Fruit fly (Drosophila melanogaster) whole organism, embryonic: ENCODE results near the gene CG5104.

Source experiments
- Awh ChIP-seq: fragments of 200-800 bp; sonication (Bioruptor generic); IDR thresholded peaks from 2 replicates; pipeline ENCODE4, ENCODE4 v1.3.6; 2022; ENCODE audit warnings: missing biosample characterization, missing genetic modification characterization
- Bdp1 ChIP-seq: fragments of 200-800 bp; sonication (Bioruptor generic); optimal IDR thresholded peaks from 3 replicates; lab custom pipeline; 2016; ENCODE audit warnings: missing biosample characterization, missing genetic modification characterization
- CG12071 ChIP-seq: fragments of 200-800 bp; sonication (Bioruptor generic); optimal IDR thresholded peaks from 3 replicates; lab custom pipeline; 2018; ENCODE audit warnings: missing biosample characterization, mild to moderate bottlenecking, missing genetic modification characterization
- CG13123 ChIP-seq: fragments of 200-800 bp; sonication (Bioruptor generic); optimal IDR thresholded peaks from 2 replicates; lab custom pipeline; 2016; ENCODE audit warnings: missing biosample characterization, missing genetic modification characterization
- CG13424 ChIP-seq: fragments of 200-800 bp; sonication (Bioruptor generic); optimal IDR thresholded peaks from 2 replicates; lab custom pipeline; 2019; ENCODE audit warnings: missing biosample characterization, mild to moderate bottlenecking, missing genetic modification characterization, moderate library complexity
- CG15479 ChIP-seq: fragments of 200-800 bp; sonication (Bioruptor generic); optimal IDR thresholded peaks from 3 replicates; lab custom pipeline; 2019; ENCODE audit warnings: missing biosample characterization, mild to moderate bottlenecking, missing genetic modification characterization, moderate library complexity
- CG1647 ChIP-seq: fragments of 200-800 bp; sonication (Bioruptor generic); optimal IDR thresholded peaks from 3 replicates; lab custom pipeline; 2016; ENCODE audit warnings: missing biosample characterization, missing genetic modification characterization
- CG17829 ChIP-seq: fragments of 200-800 bp; optimal IDR thresholded peaks from 2 replicates; lab custom pipeline; 2019; ENCODE audit warnings: missing biosample characterization, mild to moderate bottlenecking, missing genetic modification characterization, moderate library complexity
- CG2202 ChIP-seq: fragments of 200-800 bp; sonication (Bioruptor generic); optimal IDR thresholded peaks from 2 replicates; lab custom pipeline; 2018; ENCODE audit warnings: missing biosample characterization, mild to moderate bottlenecking, missing genetic modification characterization
- CG2678 ChIP-seq: fragments of 200-800 bp; sonication (Bioruptor generic); optimal IDR thresholded peaks from 3 replicates; lab custom pipeline; 2019; ENCODE audit warnings: missing biosample characterization, mild to moderate bottlenecking, missing genetic modification characterization, moderate library complexity
- CG2875 ChIP-seq: fragments of 200-800 bp; sonication (Bioruptor generic); optimal IDR thresholded peaks from 2 replicates; lab custom pipeline; 2017; ENCODE audit warnings: missing biosample characterization, mild to moderate bottlenecking, missing genetic modification characterization, missing genetic modification reagents
- CG30403 ChIP-seq: fragments of 200-800 bp; sonication (Bioruptor generic); optimal IDR thresholded peaks from 3 replicates; lab custom pipeline; 2016; ENCODE audit warnings: missing biosample characterization, missing genetic modification characterization
- CG42726 ChIP-seq: fragments of 200-800 bp; sonication (Bioruptor generic); IDR thresholded peaks from 2 replicates; pipeline ENCODE4 v1.3.6; 2022; ENCODE audit warnings: missing biosample characterization, missing genetic modification characterization; ENCODE audit not compliant: partially characterized antibody
- CG43689 ChIP-seq: fragments of 200-800 bp; sonication (Bioruptor generic); IDR thresholded peaks from 2 replicates; pipeline ENCODE4 v1.3.6; 2022; ENCODE audit warnings: missing biosample characterization, missing genetic modification characterization
- CG4730 ChIP-seq: fragments of 200-800 bp; sonication (Bioruptor generic); IDR thresholded peaks from 2 replicates; pipeline ENCODE4 v1.3.6; 2022; ENCODE audit warnings: missing biosample characterization, missing genetic modification characterization
- CG6689 ChIP-seq: fragments of 200-800 bp; sonication (Bioruptor generic); IDR thresholded peaks from 2 replicates; pipeline ENCODE4 v1.3.6; 2022; ENCODE audit warnings: missing biosample characterization, missing genetic modification characterization
- CG7372 ChIP-seq: fragments of 200-800 bp; sonication (Bioruptor generic); IDR thresholded peaks from 2 replicates; pipeline ENCODE4 v1.3.6; 2022; ENCODE audit warnings: missing biosample characterization, missing genetic modification characterization
- CG7839 ChIP-seq: fragments of 200-800 bp; sonication (Bioruptor generic); optimal IDR thresholded peaks from 3 replicates; lab custom pipeline; 2018; ENCODE audit warnings: missing biosample characterization, mild to moderate bottlenecking, missing genetic modification characterization, moderate library complexity
- CG8359 ChIP-seq: fragments of 200-800 bp; sonication (Bioruptor generic); optimal IDR thresholded peaks from 2 replicates; lab custom pipeline; 2017; ENCODE audit warnings: missing biosample characterization, mild to moderate bottlenecking, missing genetic modification characterization, borderline replicate concordance
- CG8388 ChIP-seq: fragments of 200-800 bp; sonication (Bioruptor generic); optimal IDR thresholded peaks from 2 replicates; lab custom pipeline; 2019; ENCODE audit warnings: missing biosample characterization, mild to moderate bottlenecking, missing genetic modification characterization, moderate library complexity
- CG9215 ChIP-seq: fragments of 200-800 bp; sonication (Bioruptor generic); IDR thresholded peaks from 2 replicates; pipeline ENCODE4 v1.3.6; 2022; ENCODE audit warnings: missing biosample characterization, missing genetic modification characterization
- CrebB ChIP-seq: fragments of 200-800 bp; sonication (Bioruptor generic); optimal IDR thresholded peaks from 3 replicates; lab custom pipeline; 2018; ENCODE audit warnings: missing biosample characterization, mild to moderate bottlenecking, missing genetic modification characterization
- D ChIP-seq, 2 experiments: fragments of 200-800 bp in 1 of 2; fragments of >200 bp in 1 of 2; sonication (Bioruptor generic) in 1 of 2; optimal IDR thresholded peaks; 2 replicates in 1 of 2; 3 replicates in 1 of 2; lab custom pipeline; 2017; ENCODE audit warnings: mild to moderate bottlenecking in 1 of 2, missing biosample characterization in 1 of 2, missing genetic modification characterization in 1 of 2, missing genetic modification reagents in 1 of 2
- Dip2 ChIP-seq: fragments of 200-800 bp; sonication (Bioruptor generic); IDR thresholded peaks from 2 replicates; pipeline ENCODE4 v1.3.6; 2022; ENCODE audit warnings: missing biosample characterization, missing genetic modification characterization
- GATAe ChIP-seq: fragments of 200-800 bp; sonication (Bioruptor generic); conservative IDR thresholded peaks from 2 replicates; pipeline ENCODE4 v1.3.6; 2022; ENCODE audit warnings: missing biosample characterization, missing genetic modification characterization
- HmgZ ChIP-seq: fragments of 200-800 bp; sonication (Bioruptor generic); optimal IDR thresholded peaks from 2 replicates; lab custom pipeline; 2018; ENCODE audit warnings: missing biosample characterization, mild to moderate bottlenecking, missing genetic modification characterization
- Hr3 ChIP-seq: fragments of 200-800 bp; sonication (Bioruptor generic); optimal IDR thresholded peaks from 3 replicates; lab custom pipeline; 2016; ENCODE audit warnings: missing biosample characterization, missing genetic modification characterization
- Med ChIP-seq: fragments of 200-800 bp; sonication (Bioruptor generic); peaks from one replicate; lab custom pipeline; 2016; ENCODE audit warnings: missing biosample characterization, missing genetic modification characterization, mild to moderate bottlenecking, inconsistent platforms, moderate library complexity
- Neu2 ChIP-seq: fragments of 200-800 bp; sonication (Bioruptor generic); optimal IDR thresholded peaks from 3 replicates; lab custom pipeline; 2016; ENCODE audit warnings: missing biosample characterization, missing genetic modification characterization, borderline replicate concordance
- Spps ChIP-seq: fragments of 200-800 bp; sonication (Bioruptor generic); optimal IDR thresholded peaks from 2 replicates; lab custom pipeline; 2018; ENCODE audit warnings: missing biosample characterization, mild to moderate bottlenecking, missing genetic modification characterization
- Stat92E ChIP-seq, 3 experiments: fragments of >200 bp in 2 of 3; fragments of 200-800 bp in 1 of 3; sonication (Bioruptor generic) in 1 of 3; optimal IDR thresholded peaks; 2 replicates each; lab custom pipeline; 2017 to 2019; ENCODE audit warnings: missing biosample characterization in 3 of 3, missing genetic modification characterization in 3 of 3, mild to moderate bottlenecking in 1 of 3, moderate library complexity in 1 of 3
- ato ChIP-seq: fragments of 200-800 bp; sonication (Bioruptor generic); IDR thresholded peaks from 2 replicates; pipeline ENCODE4 v1.3.6; 2022; ENCODE audit warnings: missing biosample characterization, missing genetic modification characterization; ENCODE audit not compliant: partially characterized antibody
- bab2 ChIP-seq: fragments of 200-800 bp; sonication (Bioruptor generic); optimal IDR thresholded peaks from 2 replicates; lab custom pipeline; 2016; ENCODE audit warnings: missing biosample characterization, missing genetic modification characterization
- bsh ChIP-seq, 2 experiments: fragments of 200-800 bp; sonication (Bioruptor generic); optimal IDR thresholded peaks; 2 replicates each; lab custom pipeline; 2017 to 2018; ENCODE audit warnings: mild to moderate bottlenecking in 2 of 2, missing biosample characterization in 2 of 2, missing genetic modification characterization in 2 of 2, moderate library complexity in 1 of 2
- dpn ChIP-seq, 2 experiments: fragments of 200-800 bp; sonication (Bioruptor generic); optimal IDR thresholded peaks; 3 replicates each; lab custom pipeline; 2016; ENCODE audit warnings: missing biosample characterization in 2 of 2, missing genetic modification characterization in 2 of 2
- eyg ChIP-seq: fragments of 200-800 bp; sonication (Bioruptor generic); optimal IDR thresholded peaks from 3 replicates; lab custom pipeline; 2016; ENCODE audit warnings: missing biosample characterization, missing genetic modification characterization
- fru ChIP-seq: fragments of >200 bp; optimal IDR thresholded peaks from 2 replicates; lab custom pipeline; 2017
- klu ChIP-seq: fragments of 200-800 bp; sonication (Bioruptor generic); IDR thresholded peaks from 2 replicates; pipeline ENCODE4 v1.3.6; 2022; ENCODE audit warnings: missing biosample characterization, missing genetic modification characterization
- lilli ChIP-seq: fragments of 200-800 bp; sonication (Bioruptor generic); optimal IDR thresholded peaks from 3 replicates; lab custom pipeline; 2016; ENCODE audit warnings: missing biosample characterization, missing genetic modification characterization
- nau ChIP-seq: fragments of 200-800 bp; sonication (Bioruptor generic); optimal IDR thresholded peaks from 3 replicates; lab custom pipeline; 2017; ENCODE audit warnings: missing biosample characterization, mild to moderate bottlenecking, missing genetic modification characterization, missing genetic modification reagents
- pb ChIP-seq: fragments of 200-800 bp; sonication (Bioruptor generic); optimal IDR thresholded peaks from 3 replicates; lab custom pipeline; 2016; ENCODE audit warnings: missing biosample characterization, missing genetic modification characterization
- peb ChIP-seq: fragments of 200-800 bp; sonication (Bioruptor generic); IDR thresholded peaks from 2 replicates; pipeline ENCODE4 v1.3.6; 2022; ENCODE audit warnings: missing biosample characterization, missing genetic modification characterization
- prd ChIP-seq, 3 experiments: fragments of >200 bp in 2 of 3; fragments of 200-800 bp in 1 of 3; sonication (Bioruptor generic) in 1 of 3; optimal IDR thresholded peaks in 2 of 3; IDR thresholded peaks in 1 of 3; 2 replicates in 2 of 3; 3 replicates in 1 of 3; pipeline versions ENCODE4 v1.3.6 to Lab custom; 2017 to 2022; ENCODE audit warnings: missing biosample characterization in 1 of 3, missing genetic modification characterization in 1 of 3
- row ChIP-seq: fragments of 200-800 bp; sonication (Bioruptor generic); IDR thresholded peaks from 3 replicates; pipeline ENCODE4 v1.3.6; 2022; ENCODE audit warnings: missing biosample characterization, missing genetic modification characterization
- seq ChIP-seq: fragments of 200-800 bp; sonication (Bioruptor generic); IDR thresholded peaks from 2 replicates; pipeline ENCODE4 v1.3.6; 2022; ENCODE audit warnings: missing biosample characterization, missing genetic modification characterization
- stc ChIP-seq: fragments of 200-800 bp; sonication (Bioruptor generic); IDR thresholded peaks from 2 replicates; pipeline ENCODE4 v1.3.6; 2022; ENCODE audit warnings: missing biosample characterization, missing genetic modification characterization
- unc-4 ChIP-seq: fragments of 200-800 bp; sonication (Bioruptor generic); IDR thresholded peaks from 2 replicates; pipeline ENCODE4 v1.3.6; 2022; ENCODE audit warnings: missing biosample characterization, missing genetic modification characterization; ENCODE audit not compliant: partially characterized antibody

CG5104 gene

DNA sequence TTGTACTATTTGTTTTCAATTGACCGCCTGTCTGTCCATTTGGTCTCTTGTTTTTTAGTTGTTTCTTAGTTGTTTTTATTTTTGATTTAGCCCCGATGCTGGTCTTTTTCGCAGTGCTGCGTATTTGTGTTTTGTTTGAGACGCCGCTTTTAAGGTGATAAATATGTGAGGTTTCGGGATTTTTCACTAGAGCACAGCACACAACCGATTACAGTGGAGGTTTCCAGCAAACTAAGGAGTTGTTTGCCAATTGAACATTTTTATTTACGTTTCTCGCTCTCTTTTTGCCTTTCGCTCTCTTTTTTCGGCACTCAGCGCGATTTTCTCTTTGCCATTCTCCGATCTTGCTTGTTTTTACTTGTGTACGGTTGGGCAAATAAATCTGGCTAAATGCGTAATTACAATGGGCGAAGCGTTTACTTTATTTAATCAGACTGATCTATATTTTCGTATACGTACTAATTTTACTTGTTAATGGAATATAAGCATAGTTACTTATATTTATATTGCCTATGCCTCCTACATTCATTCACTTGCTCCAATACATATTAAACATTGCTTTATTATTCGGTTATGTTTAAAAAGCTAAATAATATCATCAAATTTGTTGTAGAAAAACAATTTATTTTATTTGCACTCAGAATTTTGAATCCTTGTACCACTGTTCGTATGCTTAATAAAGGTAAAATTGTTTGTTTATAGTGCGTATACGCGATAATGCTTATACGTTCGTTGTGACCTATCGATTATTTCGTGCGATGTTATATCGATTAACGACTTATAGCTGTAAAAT, 19.6 kb downstream of the CG5104 start, which contains the start of gene Rcd2 (continued):
- peak; percentile 87 for TF ChIP-seq seq
- TF ChIP-seq CG12071 (GFP tag; lab: Kevin White, UChicago) = peak; percentile 84
- TF ChIP-seq CG2202 (tag; lab: Kevin White, UChicago) = peak; percentile 15
- peak; percentile 64 for TF ChIP-seq klu (GFP tag; lab: Robert Waterston, UW)
- TF ChIP-seq pb (GFP tag; lab: Kevin White, UChicago) = peak; percentile 5
- TF ChIP-seq Stat92E (GFP tag; optimal IDR thresholded peaks at IDR 0.05; lab: Kevin White, UChicago) = peak in 1 of 3 experiments; percentile 12
- no peak for TF ChIP-seq Neu2 (GFP tag; lab: Kevin White, UChicago)
- TF ChIP-seq HmgZ (tag; lab: Kevin White, UChicago) = peak; percentile 88
- TF ChIP-seq Bdp1 = peak; percentile 49
- TF ChIP-seq CG1647 (GFP tag; lab: Kevin White, UChicago) = no peak
- TF ChIP-seq CG13123 = no peak
- TF ChIP-seq CG4730 = peak; percentile 50; the same call in 1 of the 2 replicates
- no peak for TF ChIP-seq prd (optimal IDR thresholded peaks at IDR 0.05; lab: Kevin White, UChicago)
- TF ChIP-seq prd (GFP tag; IDR thresholded peaks at IDR 0.05; lab: Robert Waterston, UW) = peak; percentile 83
- TF ChIP-seq CG2875 (GFP tag; lab: Kevin White, UChicago) = peak; percentile 46
- peak; percentile 89 for TF ChIP-seq unc-4
- TF ChIP-seq eyg = peak; percentile 61
- TF ChIP-seq CG43689 (GFP tag; lab: Robert Waterston, UW) = no peak
- TF ChIP-seq CrebB (tag; lab: Kevin White, UChicago) = peak; percentile 79
- TF ChIP-seq GATAe (GFP tag; lab: Robert Waterston, UW) = no peak
- peak; percentile 28 to 65 for TF ChIP-seq dpn (GFP tag; optimal IDR thresholded peaks at IDR 0.05; lab: Kevin White, UChicago)
- TF ChIP-seq CG17829 (tag; lab: Kevin White, UChicago) = peak; percentile 77
- TF ChIP-seq Med (GFP tag; lab: Kevin White, UChicago) = peak; percentile 88
- TF ChIP-seq bab2 (GFP tag; lab: Kevin White, UChicago) = peak; percentile 68
- peak; percentile 47 to 59 for TF ChIP-seq bsh (GFP tag; optimal IDR thresholded peaks at IDR 0.05; lab: Kevin White, UChicago)
- no peak for TF ChIP-seq fru
- TF ChIP-seq CG15479 = peak; percentile 29
- TF ChIP-seq D (optimal IDR thresholded peaks at IDR 0.05; lab: Kevin White, UChicago) = no peak
- peak; percentile 15 for TF ChIP-seq D (GFP tag; optimal IDR thresholded peaks at IDR 0.05; lab: Kevin White, UChicago)
- peak; percentile 92 for TF ChIP-seq CG7372 (GFP tag; lab: Robert Waterston, UW)
- peak; percentile 69 for TF ChIP-seq lilli (GFP tag; lab: Kevin White, UChicago)
- peak; percentile 72 for TF ChIP-seq CG6689 (GFP tag; lab: Robert Waterston, UW)
- TF ChIP-seq CG2678 (tag; lab: Kevin White, UChicago) = peak; percentile 94
- peak; percentile 88 for TF ChIP-seq row (GFP tag; lab: Robert Waterston, UW)
- TF ChIP-seq CG8388 (GFP tag; lab: Kevin White, UChicago) = peak; percentile 67
- peak; percentile 59 for TF ChIP-seq Hr3
- peak; percentile 91 for TF ChIP-seq CG7839 (tag; lab: Kevin White, UChicago)
- peak; percentile 89; the same call in 1 of the 2 replicates for TF ChIP-seq CG42726 (GFP tag; lab: Robert Waterston, UW)
- peak; percentile 79 for TF ChIP-seq ato (GFP tag; lab: Robert Waterston, UW)
- TF ChIP-seq stc (GFP tag; lab: Robert Waterston, UW) = peak; percentile 83
- TF ChIP-seq CG30403 (GFP tag; lab: Kevin White, UChicago) = peak; percentile 62
- peak; percentile 21 for TF ChIP-seq Spps (tag; lab: Kevin White, UChicago)
- TF ChIP-seq Awh (GFP tag; lab: Robert Waterston, UW) = peak; percentile 64; the same call in 1 of the 2 replicates
- peak; percentile 75; the same call in 1 of the 2 replicates for TF ChIP-seq CG9215 (GFP tag; lab: Robert Waterston, UW)
- peak; percentile 81 for TF ChIP-seq nau (GFP tag; lab: Kevin White, UChicago)
- peak; percentile 29 for TF ChIP-seq CG8359 (GFP tag; lab: Kevin White, UChicago)
- no peak for TF ChIP-seq Dip2
- peak; percentile 17; the same call in 1 of the 2 replicates for TF ChIP-seq peb (GFP tag; lab: Robert Waterston, UW)
- peak; percentile 87 for TF ChIP-seq CG13424 (tag; lab: Kevin White, UChicago)
